Worm (Caenorhabditis elegans) whole organism, late embryonic: ENCODE results near the gene T25B2.2.

ENCODE experiments used
- Y22D7AL.16 ChIP-seq: sonication (generic microtip); optimal IDR thresholded peaks from 2 replicates; lab custom pipeline; 2016; ENCODE audit warnings: missing genetic modification characterization, missing compliant biosample characterization
- ceh-14 ChIP-seq: sonication (generic microtip); optimal IDR thresholded peaks from 2 replicates; lab custom pipeline; 2016; ENCODE audit warnings: missing genotype, missing genetic modification characterization, missing compliant biosample characterization
- eyg-1 ChIP-seq: sonication (generic microtip); optimal IDR thresholded peaks from 2 replicates; lab custom pipeline; 2016; ENCODE audit warnings: missing genotype, missing genetic modification characterization, missing compliant biosample characterization
- hlh-6 ChIP-seq: sonication (generic microtip); optimal IDR thresholded peaks from 2 replicates; lab custom pipeline; 2016; ENCODE audit warnings: missing genotype, missing genetic modification characterization, missing compliant biosample characterization
- nhr-11 ChIP-seq: fragments of 150-350 bp; optimal IDR thresholded peaks from 2 replicates; lab custom pipeline; 2014; ENCODE audit warnings: missing biosample characterization, missing genetic modification characterization
- nhr-232 ChIP-seq: sonication (generic microtip); optimal IDR thresholded peaks from 2 replicates; lab custom pipeline; 2016; ENCODE audit warnings: missing genetic modification characterization, missing compliant biosample characterization
- odd-2 ChIP-seq: sonication (generic microtip); optimal IDR thresholded peaks from 2 replicates; lab custom pipeline; 2017; ENCODE audit warnings: antibody characterized with exemption, mild to moderate bottlenecking, missing genetic modification characterization, missing compliant biosample characterization
- pros-1 ChIP-seq: fragments of 150-350 bp; optimal IDR thresholded peaks from 2 replicates; lab custom pipeline; 2014; ENCODE audit warnings: missing biosample characterization, missing genetic modification reagents, missing genetic modification characterization
- sdc-2 ChIP-seq: sonication (generic microtip); optimal IDR thresholded peaks from 2 replicates; lab custom pipeline; 2016; ENCODE audit warnings: missing genotype, missing genetic modification characterization, missing compliant biosample characterization
- sox-2 ChIP-seq: fragments of 200-800 bp; sonication (Bioruptor generic); IDR thresholded peaks from 2 replicates; pipeline ENCODE4 v1.3.6; 2022; ENCODE audit warnings: missing genetic modification reagents, missing genetic modification characterization, missing compliant biosample characterization

Gene T25B2.2

DNA sequence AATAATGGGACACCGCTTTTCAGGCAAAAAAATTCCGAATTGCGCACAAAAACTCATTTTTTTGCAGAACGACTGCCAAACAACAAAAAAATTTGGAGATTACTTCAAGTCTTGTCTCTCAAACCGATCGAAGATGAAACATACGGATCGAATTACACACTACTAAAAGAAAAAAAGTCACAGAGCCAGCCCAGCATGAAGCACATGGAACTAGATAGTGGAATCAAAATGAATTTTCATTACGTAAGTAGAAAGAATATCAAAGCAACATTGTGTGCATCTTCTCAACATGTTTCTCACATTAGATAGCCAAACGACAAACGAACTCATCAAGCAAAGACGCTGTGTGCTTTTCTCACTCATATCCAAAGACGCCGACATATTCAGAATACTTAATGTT lies 51.7 kb downstream of the T25B2.2 start:
- TF ChIP-seq odd-2 (tag; lab: Kevin White, UChicago): no peak
- no peak for TF ChIP-seq pros-1 (tag; lab: Kevin White, UChicago)
- no peak for TF ChIP-seq sdc-2 (tag; lab: Kevin White, UChicago)
- TF ChIP-seq eyg-1 (tag; lab: Kevin White, UChicago): no peak
- TF ChIP-seq nhr-232 (tag; lab: Kevin White, UChicago): no peak
- TF ChIP-seq ceh-14: no peak
- no peak for TF ChIP-seq Y22D7AL.16
- no peak for TF ChIP-seq hlh-6
- no peak for TF ChIP-seq nhr-11 (tag; lab: Kevin White, UChicago)
- no peak for TF ChIP-seq sox-2 (GFP tag; lab: Robert Waterston, UW)
